Worm (Caenorhabditis elegans) whole organism, late embryonic: ENCODE results near the gene dao-6.

Source experiments
- C08G9.2 ChIP-seq: sonication (generic microtip); optimal IDR thresholded peaks from 2 replicates; lab custom pipeline; 2016; ENCODE audit warnings: mild to moderate bottlenecking, missing genetic modification characterization, moderate library complexity, missing compliant biosample characterization
- F13H6.1 ChIP-seq: sonication (generic microtip); optimal IDR thresholded peaks from 2 replicates; lab custom pipeline; 2016; ENCODE audit warnings: missing genetic modification characterization, missing compliant biosample characterization
- K02D7.2 ChIP-seq: sonication (generic microtip); optimal IDR thresholded peaks from 2 replicates; lab custom pipeline; 2017; ENCODE audit warnings: mild to moderate bottlenecking, missing genetic modification characterization, missing compliant biosample characterization
- K09A11.1 ChIP-seq: sonication (generic microtip); optimal IDR thresholded peaks from 2 replicates; lab custom pipeline; 2017; ENCODE audit warnings: antibody characterized with exemption, mild to moderate bottlenecking, missing genetic modification characterization, missing compliant biosample characterization; ENCODE audit not compliant: insufficient read depth
- ama-1 ChIP-seq: fragments of 150-350 bp; optimal IDR thresholded peaks from 2 replicates; lab custom pipeline; 2014
- ceh-18 ChIP-seq: sonication (generic microtip); optimal IDR thresholded peaks from 2 replicates; lab custom pipeline; 2016; ENCODE audit warnings: missing genetic modification characterization, missing compliant biosample characterization
- ceh-19 ChIP-seq: fragments of 200-800 bp; sonication (Bioruptor generic); optimal IDR thresholded peaks from 2 replicates; lab custom pipeline; 2018; ENCODE audit warnings: mild to moderate bottlenecking, missing genetic modification characterization, missing compliant biosample characterization
- ceh-2 ChIP-seq: sonication (generic microtip); optimal IDR thresholded peaks from 2 replicates; lab custom pipeline; 2016; ENCODE audit warnings: missing genotype, missing genetic modification characterization, missing compliant biosample characterization
- ceh-30 ChIP-seq: fragments of 150-350 bp; optimal IDR thresholded peaks from 2 replicates; lab custom pipeline; 2014; ENCODE audit warnings: missing biosample characterization, missing genetic modification characterization
- ceh-45 ChIP-seq: fragments of 200-800 bp; sonication (Bioruptor generic); IDR thresholded peaks from 2 replicates; pipeline ENCODE4 v1.3.6; 2022; ENCODE audit warnings: missing genetic modification reagents, missing genetic modification characterization, missing compliant biosample characterization
- ceh-48 ChIP-seq: sonication (generic microtip); optimal IDR thresholded peaks from 2 replicates; lab custom pipeline; 2016; ENCODE audit warnings: missing genetic modification characterization, inconsistent platforms, missing compliant biosample characterization
- ceh-6 ChIP-seq: fragments of 200-800 bp; sonication (Bioruptor generic); optimal IDR thresholded peaks from 2 replicates; lab custom pipeline; 2018; ENCODE audit warnings: mild to moderate bottlenecking, missing genetic modification characterization, missing compliant biosample characterization
- che-1 ChIP-seq: sonication (generic microtip); optimal IDR thresholded peaks from 2 replicates; lab custom pipeline; 2016; ENCODE audit warnings: mild to moderate bottlenecking, missing genetic modification characterization, missing compliant biosample characterization
- dve-1 ChIP-seq: sonication (generic microtip); optimal IDR thresholded peaks from 2 replicates; lab custom pipeline; 2017; ENCODE audit warnings: antibody characterized with exemption, mild to moderate bottlenecking, missing genetic modification characterization, missing compliant biosample characterization
- ets-4 ChIP-seq: sonication (generic microtip); optimal IDR thresholded peaks from 2 replicates; lab custom pipeline; 2016; ENCODE audit warnings: missing genetic modification characterization, missing compliant biosample characterization
- eyg-1 ChIP-seq: sonication (generic microtip); optimal IDR thresholded peaks from 2 replicates; lab custom pipeline; 2016; ENCODE audit warnings: missing genotype, missing genetic modification characterization, missing compliant biosample characterization
- fkh-10 ChIP-seq: fragments of 150-350 bp; optimal IDR thresholded peaks from 2 replicates; lab custom pipeline; 2014; ENCODE audit warnings: missing biosample characterization, missing genetic modification reagents, missing genetic modification characterization
- fkh-6 ChIP-seq: sonication (generic microtip); optimal IDR thresholded peaks from 2 replicates; lab custom pipeline; 2016; ENCODE audit warnings: missing genetic modification characterization, missing compliant biosample characterization
- gmeb-2 ChIP-seq: sonication (generic microtip); optimal IDR thresholded peaks from 2 replicates; lab custom pipeline; 2016; ENCODE audit warnings: missing genetic modification characterization, inconsistent platforms, missing compliant biosample characterization
- hlh-13 ChIP-seq: fragments of 200-800 bp; sonication (Bioruptor generic); optimal IDR thresholded peaks from 2 replicates; lab custom pipeline; 2018; ENCODE audit warnings: mild to moderate bottlenecking, missing genetic modification characterization, missing compliant biosample characterization
- hlh-6 ChIP-seq: sonication (generic microtip); optimal IDR thresholded peaks from 2 replicates; lab custom pipeline; 2016; ENCODE audit warnings: missing genotype, missing genetic modification characterization, missing compliant biosample characterization
- hlh-8 ChIP-seq: sonication (generic microtip); optimal IDR thresholded peaks from 2 replicates; lab custom pipeline; 2016; ENCODE audit warnings: missing genotype, missing genetic modification characterization, missing compliant biosample characterization
- nfya-1 ChIP-seq: sonication (generic microtip); optimal IDR thresholded peaks from 2 replicates; lab custom pipeline; 2017; ENCODE audit warnings: missing genetic modification characterization, mild to moderate bottlenecking, missing compliant biosample characterization, antibody characterized with exemption, moderate library complexity
- nhr-232 ChIP-seq: sonication (generic microtip); optimal IDR thresholded peaks from 2 replicates; lab custom pipeline; 2016; ENCODE audit warnings: missing genetic modification characterization, missing compliant biosample characterization
- odd-2 ChIP-seq: sonication (generic microtip); optimal IDR thresholded peaks from 2 replicates; lab custom pipeline; 2017; ENCODE audit warnings: antibody characterized with exemption, mild to moderate bottlenecking, missing genetic modification characterization, missing compliant biosample characterization
- pag-3 ChIP-seq: sonication (generic microtip); optimal IDR thresholded peaks from 2 replicates; lab custom pipeline; 2016; ENCODE audit warnings: missing compliant biosample characterization, missing genetic modification characterization, borderline replicate concordance
- pat-9 ChIP-seq: fragments of 200-800 bp; sonication (Bioruptor generic); optimal IDR thresholded peaks from 2 replicates; lab custom pipeline; 2018; ENCODE audit warnings: mild to moderate bottlenecking, missing genetic modification characterization, moderate library complexity, missing compliant biosample characterization
- pax-1 ChIP-seq: fragments of 150-350 bp; optimal IDR thresholded peaks from 2 replicates; lab custom pipeline; 2014; ENCODE audit warnings: missing biosample characterization, missing genetic modification characterization
- pha-2 ChIP-seq: sonication (generic microtip); optimal IDR thresholded peaks from 2 replicates; lab custom pipeline; 2017; ENCODE audit warnings: mild to moderate bottlenecking, missing genetic modification characterization, missing compliant biosample characterization
- pha-4 ChIP-seq: fragments of 150-350 bp; optimal IDR thresholded peaks from 2 replicates; lab custom pipeline; 2018; ENCODE audit warnings: missing biosample characterization, missing genetic modification reagents, missing genetic modification characterization
- pqm-1 ChIP-seq: sonication (generic microtip); optimal IDR thresholded peaks from 2 replicates; lab custom pipeline; 2016; ENCODE audit warnings: missing genetic modification characterization, missing compliant biosample characterization
- sdc-2 ChIP-seq: sonication (generic microtip); optimal IDR thresholded peaks from 2 replicates; lab custom pipeline; 2016; ENCODE audit warnings: missing genotype, missing genetic modification characterization, missing compliant biosample characterization
- sox-2 ChIP-seq: fragments of 200-800 bp; sonication (Bioruptor generic); IDR thresholded peaks from 2 replicates; pipeline ENCODE4 v1.3.6; 2022; ENCODE audit warnings: missing genetic modification reagents, missing genetic modification characterization, missing compliant biosample characterization
- sox-4 ChIP-seq: sonication (generic microtip); optimal IDR thresholded peaks from 2 replicates; lab custom pipeline; 2017; ENCODE audit warnings: mild to moderate bottlenecking, missing genetic modification characterization, inconsistent platforms, missing compliant biosample characterization
- tbx-2 ChIP-seq: sonication (generic microtip); optimal IDR thresholded peaks from 2 replicates; lab custom pipeline; 2016; ENCODE audit warnings: missing genetic modification characterization, missing compliant biosample characterization
- ttx-3 ChIP-seq: sonication (generic microtip); optimal IDR thresholded peaks from 2 replicates; lab custom pipeline; 2016; ENCODE audit warnings: missing genetic modification reagents, missing genetic modification characterization, missing compliant biosample characterization
- unc-55 ChIP-seq: sonication (generic microtip); optimal IDR thresholded peaks from 2 replicates; lab custom pipeline; 2017; ENCODE audit warnings: missing biosample characterization, missing genetic modification reagents, missing genetic modification characterization

dao-6 gene

ce11 chrIII:9740663-9741062, 4.7 kb upstream of the dao-6 start:
- TF ChIP-seq nfya-1 (tag; lab: Kevin White, UChicago) (peak; percentile 80), C08G9.2 (no peak)

- TF ChIP-seq fkh-10 (GFP tag; lab: Kevin White, UChicago): no peak
- TF ChIP-seq ceh-45 (GFP tag; lab: Robert Waterston, UW): no peak
- no peak for TF ChIP-seq hlh-13 (GFP tag; lab: Kevin White, UChicago)
- no peak for TF ChIP-seq pha-4 (tag; lab: Kevin White, UChicago)
- no peak for TF ChIP-seq K09A11.1 (tag; lab: Kevin White, UChicago)
- TF ChIP-seq che-1 (tag; lab: Kevin White, UChicago): no peak
- TF ChIP-seq dve-1: no peak
- no peak for TF ChIP-seq sox-2
- no peak for TF ChIP-seq pat-9
- TF ChIP-seq, all 69 proteins: peak for 0
Measured at ce11 chrIII:9738954-9739353, 3.0 kb upstream of the dao-6 start, which contains the start of gene hlh-4. hlh-4 (minus strand) TSS chrIII:9739054.

ce11 chrIII:9734030-9734429, 2.0 kb downstream of the dao-6 start:
- no peak for TF ChIP-seq ceh-30 (tag; lab: Kevin White, UChicago)
- no peak for TF ChIP-seq ceh-2 (tag; lab: Kevin White, UChicago)
- no peak for TF ChIP-seq hlh-8 (tag; lab: Kevin White, UChicago)
- no peak for TF ChIP-seq che-1 (tag; lab: Kevin White, UChicago)
- TF ChIP-seq sdc-2 (tag; lab: Kevin White, UChicago): no peak
- no peak for TF ChIP-seq ttx-3 (tag; lab: Kevin White, UChicago)
- TF ChIP-seq eyg-1 (tag; lab: Kevin White, UChicago): no peak
- no peak for TF ChIP-seq sox-4 (tag; lab: Kevin White, UChicago)

- no peak for TF ChIP-seq ama-1 (lab: Kevin White, UChicago)
- TF ChIP-seq F13H6.1 (tag; lab: Kevin White, UChicago): no peak
- TF ChIP-seq ceh-48: no peak
- TF ChIP-seq ets-4 (tag; lab: Kevin White, UChicago): no peak
Measured at ce11 chrIII:9733333-9733732, 2.7 kb downstream of the dao-6 start.

- TF ChIP-seq ets-4 (tag; lab: Kevin White, UChicago) (no peak), unc-55 (GFP tag; lab: Kevin White, UChicago) (peak; percentile 27), tbx-2 (no peak), ceh-18 (tag; lab: Kevin White, UChicago) (peak; percentile 45)
Measured at ce11 chrIII:9731313-9731912, 4.6 kb downstream of the dao-6 start.

ce11 chrIII:9730407-9730806, 5.6 kb downstream of the dao-6 start:
- no peak for TF ChIP-seq odd-2
- no peak for TF ChIP-seq pag-3 (tag; lab: Kevin White, UChicago)
- no peak for TF ChIP-seq unc-55 (GFP tag; lab: Kevin White, UChicago)
- TF ChIP-seq K02D7.2 (tag; lab: Kevin White, UChicago): no peak
- no peak for TF ChIP-seq pha-2 (tag; lab: Kevin White, UChicago)
- no peak for TF ChIP-seq pax-1 (tag; lab: Kevin White, UChicago)
- TF ChIP-seq ceh-19 (GFP tag; lab: Kevin White, UChicago): no peak
- TF ChIP-seq nfya-1 (tag; lab: Kevin White, UChicago): no peak
- TF ChIP-seq hlh-6: no peak
- TF ChIP-seq gmeb-2 (tag; lab: Kevin White, UChicago): no peak
- TF ChIP-seq che-1 (tag; lab: Kevin White, UChicago): no peak
- no peak for TF ChIP-seq fkh-6 (tag; lab: Kevin White, UChicago)
- TF ChIP-seq ttx-3 (tag; lab: Kevin White, UChicago): no peak
- no peak for TF ChIP-seq pat-9
- no peak for TF ChIP-seq nhr-232
- TF ChIP-seq sox-4 (tag; lab: Kevin White, UChicago): no peak
- no peak for TF ChIP-seq sdc-2 (tag; lab: Kevin White, UChicago)
- no peak for TF ChIP-seq pqm-1 (tag; lab: Kevin White, UChicago)
- TF ChIP-seq ceh-6 (GFP tag; lab: Kevin White, UChicago): no peak
